Worm (Caenorhabditis elegans) whole organism, mixed stage, embryonic: ENCODE data around the gene phb-2.

ENCODE experiments used
- M03D4.4 ChIP-seq: sonication (generic microtip); optimal IDR thresholded peaks from 2 replicates; lab custom pipeline; 2017; ENCODE audit warnings: mild to moderate bottlenecking, missing genetic modification characterization, missing compliant biosample characterization
- bed-3 ChIP-seq: fragments of 200-800 bp; sonication (Bioruptor generic); optimal IDR thresholded peaks from 3 replicates; lab custom pipeline; 2018; ENCODE audit warnings: mild to moderate bottlenecking, missing genetic modification characterization, moderate library complexity, missing compliant biosample characterization
- blmp-1 ChIP-seq: fragments of 150-350 bp; optimal IDR thresholded peaks from 2 replicates; lab custom pipeline; 2014; ENCODE audit warnings: missing biosample characterization, missing genetic modification characterization
- ceh-39 ChIP-seq: fragments of 150-350 bp; optimal IDR thresholded peaks from 2 replicates; lab custom pipeline; 2014; ENCODE audit warnings: missing biosample characterization, missing genetic modification characterization
- ceh-43 ChIP-seq: fragments of 200-800 bp; sonication (Bioruptor generic); optimal IDR thresholded peaks from 2 replicates; lab custom pipeline; 2018; ENCODE audit warnings: mild to moderate bottlenecking, missing genetic modification characterization, moderate library complexity, missing compliant biosample characterization
- ceh-83 ChIP-seq: fragments of 200-800 bp; sonication (Bioruptor generic); optimal IDR thresholded peaks from 2 replicates; lab custom pipeline; 2018; ENCODE audit warnings: mild to moderate bottlenecking, missing genetic modification characterization, missing compliant biosample characterization
- ces-1 ChIP-seq: fragments of 150-350 bp; optimal IDR thresholded peaks from 2 replicates; lab custom pipeline; 2014; ENCODE audit warnings: missing biosample characterization, missing genetic modification reagents, missing genetic modification characterization
- cnd-1 ChIP-seq: fragments of 200-800 bp; sonication (Bioruptor generic); optimal IDR thresholded peaks from 2 replicates; lab custom pipeline; 2018; ENCODE audit warnings: mild to moderate bottlenecking, missing genetic modification characterization, missing compliant biosample characterization
- drap-1 ChIP-seq: fragments of 200-800 bp; sonication (Bioruptor generic); optimal IDR thresholded peaks from 3 replicates; lab custom pipeline; 2018; ENCODE audit warnings: mild to moderate bottlenecking, missing genetic modification characterization, missing compliant biosample characterization
- elt-1 ChIP-seq: sonication (generic microtip); optimal IDR thresholded peaks from 2 replicates; lab custom pipeline; 2017; ENCODE audit warnings: missing genetic modification characterization, mild to moderate bottlenecking, missing compliant biosample characterization, antibody characterized with exemption, moderate library complexity, borderline replicate concordance; ENCODE audit not compliant: insufficient read depth
- elt-3 ChIP-seq: fragments of 150-350 bp; optimal IDR thresholded peaks from 2 replicates; lab custom pipeline; 2014; ENCODE audit warnings: missing biosample characterization, missing genetic modification characterization
- flh-1 ChIP-seq: fragments of 200-800 bp; sonication (Bioruptor generic); optimal IDR thresholded peaks from 2 replicates; lab custom pipeline; 2018; ENCODE audit warnings: mild to moderate bottlenecking, missing genetic modification characterization, moderate library complexity, missing compliant biosample characterization
- ham-2 ChIP-seq: fragments of 200-800 bp; sonication (Bioruptor generic); optimal IDR thresholded peaks from 2 replicates; lab custom pipeline; 2018; ENCODE audit warnings: mild to moderate bottlenecking, missing genetic modification characterization, missing compliant biosample characterization
- hlh-1 ChIP-seq: fragments of 150-350 bp; optimal IDR thresholded peaks from 2 replicates; lab custom pipeline; 2014; ENCODE audit warnings: missing biosample characterization, missing genetic modification reagents, missing genetic modification characterization
- lin-13 ChIP-seq: fragments of 150-350 bp; optimal IDR thresholded peaks from 2 replicates; lab custom pipeline; 2014; ENCODE audit warnings: missing biosample characterization, missing genetic modification characterization
- lin-32 ChIP-seq: fragments of 200-800 bp; sonication (Bioruptor generic); optimal IDR thresholded peaks from 2 replicates; lab custom pipeline; 2018; ENCODE audit warnings: mild to moderate bottlenecking, missing genetic modification characterization, missing compliant biosample characterization
- lsy-2 ChIP-seq: fragments of 150-350 bp; optimal IDR thresholded peaks from 2 replicates; lab custom pipeline; 2014; ENCODE audit warnings: missing biosample characterization, missing genetic modification characterization
- mab-5 ChIP-seq: fragments of 150-350 bp; optimal IDR thresholded peaks from 2 replicates; lab custom pipeline; 2014; ENCODE audit warnings: missing biosample characterization, missing genetic modification characterization
- mep-1 ChIP-seq: fragments of 150-350 bp; optimal IDR thresholded peaks from 2 replicates; lab custom pipeline; 2017; ENCODE audit warnings: missing biosample characterization, missing genetic modification reagents, missing genetic modification characterization, inconsistent platforms
- mls-2 ChIP-seq: sonication (generic microtip); optimal IDR thresholded peaks from 2 replicates; lab custom pipeline; 2016; ENCODE audit warnings: mild to moderate bottlenecking, missing genetic modification characterization, moderate library complexity, missing compliant biosample characterization
- nhr-12 ChIP-seq: fragments of 150-350 bp; optimal IDR thresholded peaks from 2 replicates; lab custom pipeline; 2014; ENCODE audit warnings: missing biosample characterization, missing genetic modification characterization
- nhr-2 ChIP-seq: fragments of 150-350 bp; optimal IDR thresholded peaks from 2 replicates; lab custom pipeline; 2014; ENCODE audit warnings: missing biosample characterization, missing genetic modification characterization
- nhr-237 ChIP-seq: fragments of 150-350 bp; optimal IDR thresholded peaks from 2 replicates; lab custom pipeline; 2014; ENCODE audit warnings: missing biosample characterization, missing genetic modification characterization
- nhr-28 ChIP-seq: fragments of 150-350 bp; optimal IDR thresholded peaks from 2 replicates; lab custom pipeline; 2014; ENCODE audit warnings: missing biosample characterization, missing genetic modification characterization
- nhr-76 ChIP-seq: sonication (generic microtip); optimal IDR thresholded peaks from 2 replicates; lab custom pipeline; 2017; ENCODE audit warnings: missing biosample characterization, missing genetic modification characterization
- pha-4 ChIP-seq: fragments of 150-350 bp; optimal IDR thresholded peaks from 2 replicates; lab custom pipeline; 2018; ENCODE audit warnings: missing biosample characterization, missing genetic modification reagents, missing genetic modification characterization
- sem-2 ChIP-seq: fragments of 200-800 bp; sonication (Bioruptor generic); optimal IDR thresholded peaks from 2 replicates; lab custom pipeline; 2018; ENCODE audit warnings: mild to moderate bottlenecking, missing genetic modification characterization, missing compliant biosample characterization
- snpc-4 ChIP-seq: fragments of 150-350 bp; optimal IDR thresholded peaks from 2 replicates; lab custom pipeline; 2014; ENCODE audit warnings: missing biosample characterization, missing genetic modification characterization
- sptf-1 ChIP-seq: sonication (generic microtip); optimal IDR thresholded peaks from 2 replicates; lab custom pipeline; 2017; ENCODE audit warnings: mild to moderate bottlenecking, missing genetic modification characterization, moderate library complexity, missing compliant biosample characterization
- tbx-8 ChIP-seq: fragments of 200-800 bp; sonication (Bioruptor generic); optimal IDR thresholded peaks from 2 replicates; lab custom pipeline; 2018; ENCODE audit warnings: mild to moderate bottlenecking, missing genetic modification characterization, moderate library complexity, missing compliant biosample characterization
- unc-120 ChIP-seq: sonication (generic microtip); optimal IDR thresholded peaks from 2 replicates; lab custom pipeline; 2017; ENCODE audit warnings: missing genetic modification characterization, missing compliant biosample characterization; ENCODE audit not compliant: poor library complexity, severe bottlenecking
- unc-39 ChIP-seq: fragments of 150-350 bp; optimal IDR thresholded peaks from 2 replicates; lab custom pipeline; 2014; ENCODE audit warnings: missing biosample characterization, missing genetic modification characterization
- unc-62 ChIP-seq: fragments of 150-350 bp; optimal IDR thresholded peaks from 2 replicates; lab custom pipeline; 2014; ENCODE audit warnings: missing biosample characterization, missing genetic modification reagents, missing genetic modification characterization
- zip-8 ChIP-seq: fragments of 150-350 bp; optimal IDR thresholded peaks from 2 replicates; lab custom pipeline; 2014; ENCODE audit warnings: missing biosample characterization, missing genetic modification characterization
- ztf-11 ChIP-seq: fragments of 150-350 bp; optimal IDR thresholded peaks from 2 replicates; lab custom pipeline; 2014; ENCODE audit warnings: missing biosample characterization, missing genetic modification characterization

The phb-2 gene

ce11 chrII:6248503-6248902, 2.7 kb upstream of the phb-2 start:
- TF ChIP-seq ceh-43 (peak; percentile 74), mep-1 (peak; percentile 23), lin-13 (peak; percentile 50), unc-39 (tag; lab: Kevin White, UChicago) (peak; percentile 35), hlh-1 (tag; lab: Kevin White, UChicago) (peak; percentile 12), ceh-83 (GFP tag; lab: Kevin White, UChicago) (peak; percentile 93), ztf-11 (no peak), nhr-237 (tag; lab: Kevin White, UChicago) (no peak), blmp-1 (no peak), nhr-12 (tag; lab: Kevin White, UChicago) (no peak), flh-1 (GFP tag; lab: Kevin White, UChicago) (no peak), tbx-8 (GFP tag; lab: Kevin White, UChicago) (peak; percentile 91), ham-2 (GFP tag; lab: Kevin White, UChicago) (peak; percentile 79), sptf-1 (tag; lab: Kevin White, UChicago) (peak; percentile 92), drap-1 (peak; percentile 88), lin-32 (peak; percentile 89), nhr-76 (tag; lab: Kevin White, UChicago) (no peak), unc-62 (GFP tag; lab: Kevin White, UChicago) (no peak), snpc-4 (tag; lab: Kevin White, UChicago) (no peak), nhr-28 (tag; lab: Kevin White, UChicago) (no peak), zip-8 (tag; lab: Kevin White, UChicago) (no peak), sem-2 (peak; percentile 85), elt-3 (tag; lab: Kevin White, UChicago) (no peak), unc-120 (tag; lab: Kevin White, UChicago) (peak; percentile 82), M03D4.4 (tag; lab: Kevin White, UChicago) (peak; percentile 88), mls-2 (tag; lab: Kevin White, UChicago) (peak; percentile 91), elt-1 (tag; lab: Kevin White, UChicago) (no peak), pha-4 (tag; lab: Kevin White, UChicago) (peak; percentile 65), mab-5 (tag; lab: Kevin White, UChicago) (no peak), bed-3 (GFP tag; lab: Kevin White, UChicago) (peak; percentile 61), ces-1 (GFP tag; lab: Kevin White, UChicago) (no peak), nhr-2 (tag; lab: Kevin White, UChicago) (no peak), cnd-1 (tag; lab: Kevin White, UChicago) (peak; percentile 90), ceh-39 (tag; lab: Kevin White, UChicago) (no peak), lsy-2 (tag; lab: Kevin White, UChicago) (no peak)

ce11 chrII:6252707-6253106, 1.5 kb downstream of the phb-2 start:
- TF ChIP-seq nhr-28 (tag; lab: Kevin White, UChicago): no peak
- TF ChIP-seq elt-3 (tag; lab: Kevin White, UChicago): no peak
- TF ChIP-seq snpc-4 (tag; lab: Kevin White, UChicago): no peak

- TF ChIP-seq ces-1 (GFP tag; lab: Kevin White, UChicago) (no peak), unc-120 (tag; lab: Kevin White, UChicago) (no peak), pha-4 (tag; lab: Kevin White, UChicago) (no peak), M03D4.4 (tag; lab: Kevin White, UChicago) (no peak), bed-3 (GFP tag; lab: Kevin White, UChicago) (no peak), sem-2 (no peak), nhr-2 (tag; lab: Kevin White, UChicago) (no peak), blmp-1 (no peak), nhr-28 (tag; lab: Kevin White, UChicago) (no peak), zip-8 (tag; lab: Kevin White, UChicago) (no peak), lin-32 (no peak), ham-2 (GFP tag; lab: Kevin White, UChicago) (no peak), nhr-12 (tag; lab: Kevin White, UChicago) (no peak), snpc-4 (tag; lab: Kevin White, UChicago) (no peak), nhr-237 (tag; lab: Kevin White, UChicago) (no peak)
Observed at ce11 chrII:6256024-6256423, 4.8 kb downstream of the phb-2 start, which contains the start of gene F13H8.5. F13H8.5 (minus strand) TSS chrII:6256124.
